Fruit fly (Drosophila melanogaster): ENCODE data around the gene Ant2.

Ant2 gene

DNA sequence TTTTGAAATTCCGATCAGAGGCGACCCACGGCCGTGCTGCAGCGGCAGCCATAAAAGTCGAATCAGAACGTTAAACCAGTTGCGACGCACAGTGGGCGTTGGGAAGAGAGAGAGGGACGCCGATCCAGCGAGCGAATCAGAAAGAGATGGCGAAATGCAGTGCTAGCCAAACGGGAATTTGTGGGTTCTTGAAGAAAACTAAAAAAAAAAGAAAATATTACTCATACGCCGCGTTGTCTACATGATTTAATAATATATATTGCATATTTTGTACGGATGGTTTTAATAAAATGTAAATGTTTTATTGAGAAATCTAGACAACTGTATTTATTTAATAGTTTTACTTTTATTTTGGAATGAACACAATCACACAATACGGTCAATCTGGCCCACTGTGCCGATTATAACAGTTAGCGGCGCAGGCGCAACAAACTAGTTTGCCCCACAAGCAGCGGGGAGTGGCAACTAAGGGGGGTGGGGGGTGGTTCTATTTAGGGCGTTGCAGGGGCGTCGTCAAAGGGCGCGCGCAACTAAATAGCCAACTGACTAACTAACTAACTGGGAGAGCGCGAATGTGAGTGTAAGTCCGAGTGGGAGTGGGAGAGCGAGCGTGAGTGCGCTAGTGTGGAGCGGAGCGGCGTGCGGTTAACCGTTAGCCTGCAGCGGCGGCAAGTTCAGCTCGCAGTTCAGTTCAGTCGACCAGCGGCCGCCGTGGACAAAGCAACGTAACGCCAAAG is 14.7 kb downstream of the Ant2 start, which contains the start of gene CG15211 (continued):
- TF ChIP-seq lz (GFP tag; optimal IDR thresholded peaks at IDR 0.05): peak; percentile 67
- peak; percentile 82 for TF ChIP-seq Gug (GFP tag; IDR thresholded peaks at IDR 0.05)
- no peak for TF ChIP-seq Hr38 (GFP tag; optimal IDR thresholded peaks at IDR 0.05)
- no peak for TF ChIP-seq fkh (GFP tag; optimal IDR thresholded peaks at IDR 0.05)
- TF ChIP-seq achi (GFP tag; optimal IDR thresholded peaks at IDR 0.05): peak; percentile 87
- peak; percentile 82 for TF ChIP-seq net (GFP tag; optimal IDR thresholded peaks at IDR 0.05)
- TF ChIP-seq Blimp-1 (GFP tag; optimal IDR thresholded peaks at IDR 0.05): peak; percentile 19
- TF ChIP-seq Lpt (GFP tag; optimal IDR thresholded peaks at IDR 0.05): peak; percentile 87
- TF ChIP-seq CG9139 (GFP tag; optimal IDR thresholded peaks at IDR 0.05): peak; percentile 72
- peak; percentile 79 for TF ChIP-seq CG10669 (GFP tag; optimal IDR thresholded peaks at IDR 0.05)
- TF ChIP-seq Ets96B (tag; optimal IDR thresholded peaks at IDR 0.05): peak; percentile 89
- peak; percentile 75 for TF ChIP-seq Eip75B (GFP tag; optimal IDR thresholded peaks at IDR 0.05)

DNA sequence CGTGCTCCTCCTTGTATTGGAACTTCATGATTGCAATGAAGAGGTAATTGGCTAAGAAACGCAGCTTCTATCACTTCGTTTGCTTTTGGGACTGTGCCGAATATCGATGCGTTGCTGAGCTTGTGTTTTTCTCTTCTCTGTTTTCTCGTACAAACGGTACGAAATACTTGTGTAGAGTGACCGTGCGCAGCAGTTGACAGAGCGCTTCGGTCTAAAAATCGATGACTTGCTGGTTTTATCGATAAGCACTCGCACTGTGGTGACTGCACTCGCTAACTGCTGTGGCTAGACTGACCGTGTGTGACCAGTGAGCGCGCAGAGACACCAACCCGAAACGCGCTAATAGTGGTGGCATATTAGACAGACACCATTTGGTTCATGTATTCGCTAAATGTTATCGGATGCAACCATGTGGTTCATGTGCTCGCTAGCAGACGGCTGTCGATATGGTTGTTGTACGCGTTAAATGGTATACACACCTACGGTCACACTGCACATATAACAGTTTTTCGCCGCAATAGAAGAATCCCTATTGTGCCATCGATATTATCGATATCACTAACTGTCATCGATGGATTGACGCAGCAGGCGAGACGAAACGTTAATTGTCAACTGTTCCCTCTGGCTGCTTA is 18.5 kb downstream of the Ant2 start, which contains the start of the genes Atg8a and BTBD9:
Gene Atg8a, minus strand, starts transcription at position 296 of the 632 bp plus-strand sequence.
Gene BTBD9, plus strand, starts transcription at position 495 of the 632 bp plus-strand sequence.
- TF ChIP-seq Eip78C (GFP tag) (peak; percentile 31), eg (GFP tag; IDR thresholded peaks at IDR 0.05) (no peak), fkh (GFP tag; optimal IDR thresholded peaks at IDR 0.05) (peak; percentile 5)

DNA sequence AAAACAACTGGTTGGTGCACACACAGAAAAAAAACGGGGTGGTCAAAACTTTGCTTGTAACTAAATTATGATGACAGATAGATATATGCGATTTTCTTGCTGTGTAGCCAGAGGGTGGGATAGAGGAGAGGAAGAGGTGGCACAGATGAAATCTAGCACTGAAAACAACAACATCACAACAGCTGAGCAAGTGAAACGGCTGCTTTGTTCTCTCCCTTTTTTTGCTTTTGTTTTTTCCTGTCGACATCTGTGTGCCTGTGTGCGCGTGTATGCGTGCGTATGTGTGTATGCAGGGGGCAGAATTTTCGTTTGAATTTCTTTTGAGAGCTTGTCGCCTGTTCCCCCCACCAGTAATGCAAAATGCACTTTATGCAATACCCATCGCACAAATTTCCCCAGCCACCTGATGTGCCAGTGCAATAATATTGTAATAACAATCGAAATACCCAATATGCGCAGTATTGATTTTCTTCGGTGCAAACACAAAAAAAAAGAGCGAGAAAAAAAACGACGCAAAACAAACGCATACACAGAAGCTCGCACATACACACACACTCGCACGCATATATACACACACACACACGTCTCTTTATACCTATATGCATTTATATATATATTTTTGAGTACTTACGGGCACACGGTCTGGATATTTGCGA is 19.2 kb downstream of the Ant2 start:
- TF ChIP-seq CG3032 (tag; optimal IDR thresholded peaks at IDR 0.05) (peak; percentile 59), Ets96B (tag; optimal IDR thresholded peaks at IDR 0.05) (peak; percentile 67), salr (GFP tag; optimal IDR thresholded peaks at IDR 0.05) (peak in 1 of 2 experiments; percentile 84), OdsH (GFP tag; optimal IDR thresholded peaks at IDR 0.05) (peak; percentile 48), Sox14 (GFP tag; optimal IDR thresholded peaks at IDR 0.05) (peak; percentile 83), CG15336 (GFP tag; IDR thresholded peaks at IDR 0.05) (peak; percentile 64), Ets21C (GFP tag; optimal IDR thresholded peaks at IDR 0.05) (no peak), fd59A (GFP tag; optimal IDR thresholded peaks at IDR 0.05) (peak; percentile 47), Hr38 (GFP tag; optimal IDR thresholded peaks at IDR 0.05) (peak; percentile 2), CG9139 (GFP tag; optimal IDR thresholded peaks at IDR 0.05) (peak; percentile 80), CG4318 (GFP tag; optimal IDR thresholded peaks at IDR 0.05) (peak; percentile 61), Eip78C (GFP tag) (peak; percentile 83), CG11902 (GFP tag; optimal IDR thresholded peaks at IDR 0.05) (no peak), Met (GFP tag; optimal IDR thresholded peaks at IDR 0.05) (peak; percentile 36), acj6 (GFP tag; optimal IDR thresholded peaks at IDR 0.05) (peak; percentile 44), CG10669 (GFP tag; optimal IDR thresholded peaks at IDR 0.05) (peak; percentile 60), CG16779 (tag; optimal IDR thresholded peaks at IDR 0.05) (peak; percentile 81), ss (GFP tag; optimal IDR thresholded peaks at IDR 0.05) (peak; percentile 95 to 97), svp (GFP tag) (peak; percentile 83), Gug (GFP tag; IDR thresholded peaks at IDR 0.05) (peak; percentile 53), fkh (GFP tag; optimal IDR thresholded peaks at IDR 0.05) (peak; percentile 34), spab (GFP tag; optimal IDR thresholded peaks at IDR 0.05) (peak; percentile 68), dsx (GFP tag; optimal IDR thresholded peaks at IDR 0.05; ENCODE audit: poor library complexity, severe bottlenecking) (peak; percentile 69), CG10631 (GFP tag; optimal IDR thresholded peaks at IDR 0.05) (peak; percentile 70), achi (GFP tag; optimal IDR thresholded peaks at IDR 0.05) (peak; percentile 58), lz (GFP tag; optimal IDR thresholded peaks at IDR 0.05) (peak; percentile 68), esn (GFP tag; optimal IDR thresholded peaks at IDR 0.05) (peak; percentile 59), CG8119 (GFP tag; IDR thresholded peaks at IDR 0.05) (peak; percentile 59), Lpt (GFP tag; optimal IDR thresholded peaks at IDR 0.05) (peak; percentile 53), Hr4 (GFP tag; optimal IDR thresholded peaks at IDR 0.05) (peak; percentile 67), Sox15 (GFP tag; optimal IDR thresholded peaks at IDR 0.05) (peak; percentile 47), CG6854 (GFP tag; optimal IDR thresholded peaks at IDR 0.05) (no peak), Eip93F (GFP tag; optimal IDR thresholded peaks at IDR 0.05) (peak; percentile 73), eg (GFP tag; IDR thresholded peaks at IDR 0.05) (peak; percentile 79), topi (GFP tag; optimal IDR thresholded peaks at IDR 0.05) (peak; percentile 65), pdm3 (GFP tag; optimal IDR thresholded peaks at IDR 0.05) (peak; percentile 59), CG8319 (GFP tag; optimal IDR thresholded peaks at IDR 0.05) (no peak), Sox102F (GFP tag; optimal IDR thresholded peaks at IDR 0.05) (peak; percentile 59), CG34406 (GFP tag; optimal IDR thresholded peaks at IDR 0.05) (peak; percentile 48)

Data from whole organism, prepupa.